Worm (Caenorhabditis elegans) whole organism, L1 larva: ENCODE data around the gene C09G9.5.

Source experiments
- aha-1 ChIP-seq: fragments of 150-350 bp; optimal IDR thresholded peaks from 2 replicates; lab custom pipeline; 2014; ENCODE audit warnings: missing biosample characterization, missing genetic modification characterization
- ama-1 ChIP-seq: fragments of 150-350 bp; optimal IDR thresholded peaks from 2 replicates; lab custom pipeline; 2014
- blmp-1 ChIP-seq: fragments of 150-350 bp; optimal IDR thresholded peaks from 2 replicates; lab custom pipeline; 2014; ENCODE audit warnings: missing biosample characterization, missing genetic modification characterization
- ceh-63 ChIP-seq: fragments of 200-800 bp; sonication (Bioruptor generic); optimal IDR thresholded peaks from 2 replicates; lab custom pipeline; 2018; ENCODE audit warnings: mild to moderate bottlenecking, missing genetic modification characterization, missing compliant biosample characterization
- ceh-82 ChIP-seq, 3 experiments: fragments of 150-350 bp in 1 of 3; sonication (generic microtip) in 2 of 3; optimal IDR thresholded peaks; 2 replicates each; lab custom pipeline; 2014 to 2017; ENCODE audit warnings: missing biosample characterization in 3 of 3, missing genetic modification characterization in 3 of 3
- fkh-10 ChIP-seq: sonication (generic microtip); optimal IDR thresholded peaks from 2 replicates; lab custom pipeline; 2017; ENCODE audit warnings: missing biosample characterization, missing genetic modification reagents, missing genetic modification characterization
- jun-1 ChIP-seq: fragments of 150-350 bp; optimal IDR thresholded peaks from 2 replicates; lab custom pipeline; 2014; ENCODE audit warnings: missing biosample characterization, missing genetic modification reagents, missing genetic modification characterization
- lin-13 ChIP-seq: fragments of 150-350 bp; optimal IDR thresholded peaks from 2 replicates; lab custom pipeline; 2014; ENCODE audit warnings: missing biosample characterization, missing genetic modification reagents, missing genetic modification characterization
- mab-9 ChIP-seq: fragments of 200-800 bp; sonication (Bioruptor generic); IDR thresholded peaks from 2 replicates; pipeline ENCODE4 v1.3.6; 2022; ENCODE audit warnings: missing genetic modification reagents, missing genetic modification characterization, missing compliant biosample characterization
- mdl-1 ChIP-seq, 2 experiments: fragments of 150-350 bp; optimal IDR thresholded peaks; 2 replicates each; lab custom pipeline; 2014 to 2017; ENCODE audit warnings: missing biosample characterization in 2 of 2, missing genetic modification characterization in 2 of 2, inconsistent platforms in 1 of 2
- unc-62 ChIP-seq: fragments of 150-350 bp; optimal IDR thresholded peaks from 2 replicates; lab custom pipeline; 2014; ENCODE audit warnings: missing biosample characterization, missing genetic modification reagents, missing genetic modification characterization
- xbp-1 ChIP-seq: sonication (generic microtip); optimal IDR thresholded peaks from 2 replicates; lab custom pipeline; 2016; ENCODE audit warnings: missing genetic modification characterization, missing compliant biosample characterization
- ztf-4 ChIP-seq: fragments of 150-350 bp; optimal IDR thresholded peaks from 2 replicates; lab custom pipeline; 2014; ENCODE audit warnings: missing biosample characterization, missing genetic modification characterization

- TF ChIP-seq jun-1: no peak
- TF ChIP-seq xbp-1 (tag; lab: Kevin White, UChicago): no peak
- TF ChIP-seq ceh-82 (tag; optimal IDR thresholded peaks at IDR 0.05; lab: Kevin White, UChicago): no peak
- no peak for TF ChIP-seq ztf-4
- no peak for TF ChIP-seq ceh-63
- no peak for TF ChIP-seq fkh-10 (GFP tag; lab: Kevin White, UChicago)
- no peak for TF ChIP-seq mdl-1 (tag; optimal IDR thresholded peaks at IDR 0.05; lab: Kevin White, UChicago)
- TF ChIP-seq blmp-1 (tag; lab: Kevin White, UChicago): no peak
- TF ChIP-seq unc-62 (GFP tag; lab: Kevin White, UChicago): no peak
- TF ChIP-seq mab-9: no peak
- no peak for TF ChIP-seq lin-13 (GFP tag; lab: Kevin White, UChicago)
- no peak for TF ChIP-seq ama-1 (lab: Kevin White, UChicago)
- TF ChIP-seq aha-1 (tag; lab: Kevin White, UChicago): no peak
These were observed 40.2 kb downstream of the C09G9.5 start for ce11 chrIV:8926511-8926910.
